Worm (Caenorhabditis elegans) whole organism, late embryonic: ENCODE results near the gene Y32B12B.2.

ENCODE experiments used
- C08G9.2 ChIP-seq: sonication (generic microtip); optimal IDR thresholded peaks from 2 replicates; lab custom pipeline; 2016; ENCODE audit warnings: mild to moderate bottlenecking, missing genetic modification characterization, moderate library complexity, missing compliant biosample characterization
- K09A11.1 ChIP-seq: sonication (generic microtip); optimal IDR thresholded peaks from 2 replicates; lab custom pipeline; 2017; ENCODE audit warnings: antibody characterized with exemption, mild to moderate bottlenecking, missing genetic modification characterization, missing compliant biosample characterization; ENCODE audit not compliant: insufficient read depth
- Y22D7AL.16 ChIP-seq: sonication (generic microtip); optimal IDR thresholded peaks from 2 replicates; lab custom pipeline; 2016; ENCODE audit warnings: missing genetic modification characterization, missing compliant biosample characterization
- ahr-1 ChIP-seq: sonication (generic microtip); optimal IDR thresholded peaks from 2 replicates; lab custom pipeline; 2016; ENCODE audit warnings: missing genetic modification characterization, missing compliant biosample characterization
- ceh-14 ChIP-seq: sonication (generic microtip); optimal IDR thresholded peaks from 2 replicates; lab custom pipeline; 2016; ENCODE audit warnings: missing genotype, missing genetic modification characterization, missing compliant biosample characterization
- ceh-18 ChIP-seq: sonication (generic microtip); optimal IDR thresholded peaks from 2 replicates; lab custom pipeline; 2016; ENCODE audit warnings: missing genetic modification characterization, missing compliant biosample characterization
- ceh-19 ChIP-seq: fragments of 200-800 bp; sonication (Bioruptor generic); optimal IDR thresholded peaks from 2 replicates; lab custom pipeline; 2018; ENCODE audit warnings: mild to moderate bottlenecking, missing genetic modification characterization, missing compliant biosample characterization
- ceh-22 ChIP-seq: sonication (generic microtip); optimal IDR thresholded peaks from 2 replicates; lab custom pipeline; 2017; ENCODE audit warnings: missing biosample characterization, missing genetic modification characterization
- che-1 ChIP-seq: sonication (generic microtip); optimal IDR thresholded peaks from 2 replicates; lab custom pipeline; 2016; ENCODE audit warnings: mild to moderate bottlenecking, missing genetic modification characterization, missing compliant biosample characterization
- dve-1 ChIP-seq: sonication (generic microtip); optimal IDR thresholded peaks from 2 replicates; lab custom pipeline; 2017; ENCODE audit warnings: antibody characterized with exemption, mild to moderate bottlenecking, missing genetic modification characterization, missing compliant biosample characterization
- elt-2 ChIP-seq: sonication (generic microtip); optimal IDR thresholded peaks from 2 replicates; lab custom pipeline; 2016; ENCODE audit warnings: missing genetic modification reagents, missing genetic modification characterization, missing compliant biosample characterization
- elt-4 ChIP-seq: sonication (generic microtip); optimal IDR thresholded peaks from 2 replicates; lab custom pipeline; 2016; ENCODE audit warnings: missing genetic modification characterization, missing compliant biosample characterization
- fax-1 ChIP-seq: sonication (generic microtip); optimal IDR thresholded peaks from 2 replicates; lab custom pipeline; 2016; ENCODE audit warnings: missing genotype, missing genetic modification characterization, missing compliant biosample characterization
- fkh-10 ChIP-seq: fragments of 150-350 bp; optimal IDR thresholded peaks from 2 replicates; lab custom pipeline; 2014; ENCODE audit warnings: missing biosample characterization, missing genetic modification reagents, missing genetic modification characterization
- gmeb-2 ChIP-seq: sonication (generic microtip); optimal IDR thresholded peaks from 2 replicates; lab custom pipeline; 2016; ENCODE audit warnings: missing genetic modification characterization, inconsistent platforms, missing compliant biosample characterization
- hlh-13 ChIP-seq: fragments of 200-800 bp; sonication (Bioruptor generic); optimal IDR thresholded peaks from 2 replicates; lab custom pipeline; 2018; ENCODE audit warnings: mild to moderate bottlenecking, missing genetic modification characterization, missing compliant biosample characterization
- hlh-15 ChIP-seq: sonication (generic microtip); optimal IDR thresholded peaks from 2 replicates; lab custom pipeline; 2016; ENCODE audit warnings: missing genetic modification characterization, missing compliant biosample characterization
- hlh-6 ChIP-seq: sonication (generic microtip); optimal IDR thresholded peaks from 2 replicates; lab custom pipeline; 2016; ENCODE audit warnings: missing genotype, missing genetic modification characterization, missing compliant biosample characterization
- hlh-8 ChIP-seq: sonication (generic microtip); optimal IDR thresholded peaks from 2 replicates; lab custom pipeline; 2016; ENCODE audit warnings: missing genotype, missing genetic modification characterization, missing compliant biosample characterization
- lim-6 ChIP-seq: sonication (generic microtip); optimal IDR thresholded peaks from 2 replicates; lab custom pipeline; 2016; ENCODE audit warnings: missing genetic modification characterization, missing compliant biosample characterization
- mec-3 ChIP-seq: sonication (generic microtip); optimal IDR thresholded peaks from 2 replicates; lab custom pipeline; 2016; ENCODE audit warnings: borderline replicate concordance, missing genetic modification characterization, missing compliant biosample characterization
- nfya-1 ChIP-seq: sonication (generic microtip); optimal IDR thresholded peaks from 2 replicates; lab custom pipeline; 2017; ENCODE audit warnings: missing genetic modification characterization, mild to moderate bottlenecking, missing compliant biosample characterization, antibody characterized with exemption, moderate library complexity
- nhr-11 ChIP-seq: fragments of 150-350 bp; optimal IDR thresholded peaks from 2 replicates; lab custom pipeline; 2014; ENCODE audit warnings: missing biosample characterization, missing genetic modification characterization
- nhr-232 ChIP-seq: sonication (generic microtip); optimal IDR thresholded peaks from 2 replicates; lab custom pipeline; 2016; ENCODE audit warnings: missing genetic modification characterization, missing compliant biosample characterization
- npax-4 ChIP-seq: sonication (generic microtip); optimal IDR thresholded peaks from 2 replicates; lab custom pipeline; 2016; ENCODE audit warnings: missing genetic modification characterization, missing compliant biosample characterization
- odd-2 ChIP-seq: sonication (generic microtip); optimal IDR thresholded peaks from 2 replicates; lab custom pipeline; 2017; ENCODE audit warnings: antibody characterized with exemption, mild to moderate bottlenecking, missing genetic modification characterization, missing compliant biosample characterization
- pag-3 ChIP-seq: sonication (generic microtip); optimal IDR thresholded peaks from 2 replicates; lab custom pipeline; 2016; ENCODE audit warnings: missing compliant biosample characterization, missing genetic modification characterization, borderline replicate concordance
- pat-9 ChIP-seq: fragments of 200-800 bp; sonication (Bioruptor generic); optimal IDR thresholded peaks from 2 replicates; lab custom pipeline; 2018; ENCODE audit warnings: mild to moderate bottlenecking, missing genetic modification characterization, moderate library complexity, missing compliant biosample characterization
- pha-4 ChIP-seq: fragments of 150-350 bp; optimal IDR thresholded peaks from 2 replicates; lab custom pipeline; 2018; ENCODE audit warnings: missing biosample characterization, missing genetic modification reagents, missing genetic modification characterization
- pqm-1 ChIP-seq: sonication (generic microtip); optimal IDR thresholded peaks from 2 replicates; lab custom pipeline; 2016; ENCODE audit warnings: missing genetic modification characterization, missing compliant biosample characterization
- pros-1 ChIP-seq: fragments of 150-350 bp; optimal IDR thresholded peaks from 2 replicates; lab custom pipeline; 2014; ENCODE audit warnings: missing biosample characterization, missing genetic modification reagents, missing genetic modification characterization
- ref-2 ChIP-seq: sonication (generic microtip); optimal IDR thresholded peaks from 2 replicates; lab custom pipeline; 2016; ENCODE audit warnings: missing genetic modification characterization, missing compliant biosample characterization
- rnt-1 ChIP-seq: sonication (generic microtip); optimal IDR thresholded peaks from 2 replicates; lab custom pipeline; 2016; ENCODE audit warnings: missing genetic modification characterization, missing compliant biosample characterization
- sdc-2 ChIP-seq: sonication (generic microtip); optimal IDR thresholded peaks from 2 replicates; lab custom pipeline; 2016; ENCODE audit warnings: missing genotype, missing genetic modification characterization, missing compliant biosample characterization
- syd-9 ChIP-seq: sonication (generic microtip); optimal IDR thresholded peaks from 2 replicates; lab custom pipeline; 2016; ENCODE audit warnings: mild to moderate bottlenecking, missing genetic modification characterization, moderate library complexity, missing compliant biosample characterization
- unc-55 ChIP-seq: sonication (generic microtip); optimal IDR thresholded peaks from 2 replicates; lab custom pipeline; 2017; ENCODE audit warnings: missing biosample characterization, missing genetic modification reagents, missing genetic modification characterization

The Y32B12B.2 gene

ce11 chrV:16517619-16518018, 20.6 kb upstream of the Y32B12B.2 start, which contains the start of gene F36D3.4 (continued):
- TF ChIP-seq nhr-232 (tag; lab: Kevin White, UChicago) (no peak), fkh-10 (GFP tag; lab: Kevin White, UChicago) (no peak), fax-1 (tag; lab: Kevin White, UChicago) (no peak)

- TF ChIP-seq fax-1 (tag; lab: Kevin White, UChicago) (no peak), odd-2 (tag; lab: Kevin White, UChicago) (no peak), rnt-1 (tag; lab: Kevin White, UChicago) (no peak), pha-4 (tag; lab: Kevin White, UChicago) (no peak), ref-2 (tag; lab: Kevin White, UChicago) (no peak), dve-1 (tag; lab: Kevin White, UChicago) (no peak), npax-4 (no peak), lim-6 (tag; lab: Kevin White, UChicago) (no peak), sdc-2 (no peak), ceh-22 (no peak), ahr-1 (tag; lab: Kevin White, UChicago) (no peak), unc-55 (no peak), ceh-14 (tag; lab: Kevin White, UChicago) (no peak), hlh-6 (tag; lab: Kevin White, UChicago) (no peak), pat-9 (tag; lab: Kevin White, UChicago) (no peak), ceh-18 (tag; lab: Kevin White, UChicago) (no peak), C08G9.2 (tag; lab: Kevin White, UChicago) (no peak), mec-3 (no peak), gmeb-2 (no peak), nhr-11 (tag; lab: Kevin White, UChicago) (no peak)
These were observed 16.0 kb upstream of the Y32B12B.2 start, which contains the start of gene srw-34 for ce11 chrV:16522242-16522641. Gene srw-34, minus strand, starts transcription at chrV:16522342.

- no peak for TF ChIP-seq hlh-15 (tag; lab: Kevin White, UChicago)
- TF ChIP-seq nhr-11 (tag; lab: Kevin White, UChicago): no peak
These were observed 11.3 kb upstream of the Y32B12B.2 start, which contains the start of gene F36D3.8 for ce11 chrV:16526858-16527257. Gene F36D3.8, plus strand, starts transcription at chrV:16527158.

ce11 chrV:16527796-16528195, 10.4 kb upstream of the Y32B12B.2 start, which contains the start of gene F36D3.16:
Gene F36D3.16, plus strand, starts transcription at chrV:16528096.
- no peak for TF ChIP-seq elt-4 (tag; lab: Kevin White, UChicago)
- TF ChIP-seq hlh-8: no peak
- TF ChIP-seq pqm-1: no peak
- no peak for TF ChIP-seq pat-9 (tag; lab: Kevin White, UChicago)
- TF ChIP-seq hlh-13 (GFP tag; lab: Kevin White, UChicago): no peak

- TF ChIP-seq nfya-1 (tag; lab: Kevin White, UChicago) (no peak), che-1 (tag; lab: Kevin White, UChicago) (no peak)
These were observed 4.2 kb upstream of the Y32B12B.2 start, which contains the start of gene cpr-2 for ce11 chrV:16534000-16534399. Gene cpr-2, minus strand, starts transcription at chrV:16534100.

ce11 chrV:16535172-16535571, 3.0 kb upstream of the Y32B12B.2 start, which contains the start of gene Y32B12B.8:
Gene Y32B12B.8, plus strand, starts transcription at chrV:16535472.
- TF ChIP-seq ahr-1 (tag; lab: Kevin White, UChicago) (no peak), pag-3 (tag; lab: Kevin White, UChicago) (no peak), hlh-13 (GFP tag; lab: Kevin White, UChicago) (no peak), syd-9 (no peak), pros-1 (tag; lab: Kevin White, UChicago) (no peak), che-1 (tag; lab: Kevin White, UChicago) (no peak), elt-2 (tag; lab: Kevin White, UChicago) (no peak), K09A11.1 (tag; lab: Kevin White, UChicago) (no peak), ceh-19 (GFP tag; lab: Kevin White, UChicago) (no peak), nhr-232 (tag; lab: Kevin White, UChicago) (no peak), Y22D7AL.16 (tag; lab: Kevin White, UChicago) (no peak)
